Fruit fly (Drosophila melanogaster): ENCODE measurements around the gene Ranbp21.
A peak's percentile ranks its signal among the peaks of the same experiment; 100 is the strongest.

The Ranbp21 gene

DNA sequence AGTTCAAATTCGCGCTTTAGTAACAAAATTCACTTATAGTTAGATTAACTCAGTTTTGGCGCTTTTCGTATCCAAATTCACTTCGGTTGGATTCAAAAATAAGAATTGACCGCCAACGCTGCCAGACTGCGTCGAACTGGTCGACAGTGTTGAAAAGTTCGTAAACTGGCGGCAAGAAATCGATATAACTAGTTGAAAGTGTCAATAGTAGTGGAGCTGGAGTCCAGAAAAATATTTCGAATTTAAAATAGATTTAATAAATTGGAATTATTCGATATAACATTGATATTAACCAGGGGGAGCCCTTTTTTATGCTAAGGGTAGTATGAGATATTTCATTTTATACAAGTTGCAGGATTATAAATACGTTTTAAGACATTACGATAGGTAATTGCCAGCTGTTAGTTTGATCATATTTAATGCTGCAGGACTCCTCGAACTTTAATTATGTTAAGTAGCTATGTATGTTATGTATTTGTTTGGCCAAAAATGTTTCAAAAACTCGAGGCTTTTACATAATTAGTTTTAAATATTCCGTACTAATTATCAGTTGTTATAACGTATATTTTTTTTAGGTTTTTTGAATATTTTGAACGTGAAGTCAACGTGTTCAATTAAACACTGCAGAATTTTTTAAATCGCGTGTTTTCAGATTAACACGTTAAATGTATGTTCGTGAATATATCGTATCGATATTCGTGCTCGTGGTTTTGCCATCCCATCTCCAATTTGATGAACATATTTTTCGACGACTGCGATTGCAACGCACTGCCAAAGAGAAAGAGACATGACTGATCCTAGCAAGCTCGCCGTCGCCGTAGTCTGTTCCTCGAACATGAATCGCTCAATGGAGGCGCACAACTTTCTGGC, 12.0 kb upstream of the Ranbp21 start, which contains the start of the genes CG14223 and Ssu72 (continued):
- TF ChIP-seq Rfx (GFP tag; IDR thresholded peaks at IDR 0.05) (peak; percentile 16; the same call in 1 of the 2 replicates), HmgZ (tag; optimal IDR thresholded peaks at IDR 0.05) (peak; percentile 3), tna (GFP tag; IDR thresholded peaks at IDR 0.05; ENCODE audit: partially characterized antibody) (peak; percentile 60), cad (GFP tag; optimal IDR thresholded peaks at IDR 0.05) (no peak), CG7928 (GFP tag; optimal IDR thresholded peaks at IDR 0.05) (no peak), bbx (GFP tag; IDR thresholded peaks at IDR 0.05; ENCODE audit: partially characterized antibody) (peak; percentile 83), tio (GFP tag; optimal IDR thresholded peaks at IDR 0.05) (no peak), CG18262 (tag; optimal IDR thresholded peaks at IDR 0.05) (peak; percentile 8), corto (GFP tag; optimal IDR thresholded peaks at IDR 0.05) (no peak), CG7556 (GFP tag; optimal IDR thresholded peaks at IDR 0.05) (no peak), hbn (GFP tag; IDR thresholded peaks at IDR 0.05; ENCODE audit: partially characterized antibody) (peak; percentile 73), Med (GFP tag) (peak; percentile 82), CG33213 (GFP tag; optimal IDR thresholded peaks at IDR 0.05) (no peak), Myb (GFP tag; optimal IDR thresholded peaks at IDR 0.05) (peak; percentile 71), sna (GFP tag; IDR thresholded peaks at IDR 0.05; ENCODE audit: partially characterized antibody) (peak; percentile 74), Dref (GFP tag; IDR thresholded peaks at IDR 0.05) (peak; percentile 66), CG13624 (GFP tag; optimal IDR thresholded peaks at IDR 0.05) (no peak), gem (tag; optimal IDR thresholded peaks at IDR 0.05) (peak; percentile 13), fd102C (GFP tag; optimal IDR thresholded peaks at IDR 0.05) (no peak), zf30C (GFP tag; optimal IDR thresholded peaks at IDR 0.05) (no peak), CG4730 (GFP tag; IDR thresholded peaks at IDR 0.05) (no peak), CG10267 (tag; optimal IDR thresholded peaks at IDR 0.05) (peak; percentile 86), slp2 (GFP tag; optimal IDR thresholded peaks at IDR 0.05) (no peak), mld (GFP tag; IDR thresholded peaks at IDR 0.05; ENCODE audit: partially characterized antibody) (0 out of 3 replicates have a peak, but pooled peaks have one; percentile 44), Ets97D (GFP tag; optimal IDR thresholded peaks at IDR 0.05) (peak; percentile 33), CG15514 (GFP tag; optimal IDR thresholded peaks at IDR 0.05) (peak; percentile 13), inv (GFP tag; IDR thresholded peaks at IDR 0.05; ENCODE audit: partially characterized antibody) (peak; percentile 72), ato (GFP tag; IDR thresholded peaks at IDR 0.05; ENCODE audit: partially characterized antibody) (peak; percentile 64), Bgb (GFP tag; IDR thresholded peaks at IDR 0.05; ENCODE audit: partially characterized antibody) (peak; percentile 81), CG42726 (GFP tag; IDR thresholded peaks at IDR 0.05; ENCODE audit: partially characterized antibody) (peak; percentile 64; the same call in 1 of the 2 replicates), MESR4 (GFP tag; optimal IDR thresholded peaks at IDR 0.05) (peak; percentile 74), CG1647 (GFP tag; optimal IDR thresholded peaks at IDR 0.05) (peak; percentile 14), CG34224 (GFP tag; IDR thresholded peaks at IDR 0.05; ENCODE audit: partially characterized antibody) (peak; percentile 75), tll (GFP tag; optimal IDR thresholded peaks at IDR 0.05) (no peak), onecut (GFP tag; IDR thresholded peaks at IDR 0.05) (peak; percentile 81)

- TF ChIP-seq ap (GFP tag; IDR thresholded peaks at IDR 0.05) (no peak), HmgZ (tag; optimal IDR thresholded peaks at IDR 0.05) (no peak), Lhr (GFP tag; optimal IDR thresholded peaks at IDR 0.05) (no peak), Dek (tag; optimal IDR thresholded peaks at IDR 0.05) (peak; percentile 32), CG7556 (GFP tag; optimal IDR thresholded peaks at IDR 0.05) (peak; percentile 85), CG2712 (tag; optimal IDR thresholded peaks at IDR 0.05) (peak; percentile 58), sisA (GFP tag; IDR thresholded peaks at IDR 0.05) (no peak), CG18764 (GFP tag; optimal IDR thresholded peaks at IDR 0.05) (no peak), nmo (GFP tag; optimal IDR thresholded peaks at IDR 0.05) (peak; percentile 70), abd-A (tag; optimal IDR thresholded peaks at IDR 0.05) (no peak), cas (GFP tag; IDR thresholded peaks at IDR 0.05) (no peak), Camta (GFP tag; optimal IDR thresholded peaks at IDR 0.05) (peak; percentile 49), bsh (GFP tag; optimal IDR thresholded peaks at IDR 0.05) (peak in 1 of 2 experiments; percentile 31), row (GFP tag; IDR thresholded peaks at IDR 0.05) (peak; percentile 71)
These were observed 11.3 kb upstream of the Ranbp21 start for dm6 chrX:19663196-19663858.

Data from whole organism, embryonic.